Worm (Caenorhabditis elegans) whole organism, L2 larva: ENCODE measurements around the gene K08B12.1.

Experiments used
- C34F6.9 ChIP-seq: fragments of 150-350 bp; optimal IDR thresholded peaks from 2 replicates; lab custom pipeline; 2014; ENCODE audit warnings: missing biosample characterization, missing genetic modification characterization
- F13H6.1 ChIP-seq: sonication (generic microtip); optimal IDR thresholded peaks from 2 replicates; lab custom pipeline; 2016; ENCODE audit warnings: missing genetic modification characterization, missing compliant biosample characterization
- R02D3.7 ChIP-seq: fragments of 150-350 bp; optimal IDR thresholded peaks from 2 replicates; lab custom pipeline; 2014; ENCODE audit warnings: missing biosample characterization, missing genetic modification characterization
- Y55F3AM.14 ChIP-seq: fragments of 200-800 bp; sonication (Bioruptor generic); optimal IDR thresholded peaks from 2 replicates; lab custom pipeline; 2018; ENCODE audit warnings: mild to moderate bottlenecking, missing genetic modification characterization, missing compliant biosample characterization
- ZK546.5 ChIP-seq: sonication (generic microtip); optimal IDR thresholded peaks from 2 replicates; lab custom pipeline; 2017; ENCODE audit warnings: missing biosample characterization, missing genetic modification characterization
- alr-1 ChIP-seq: fragments of 150-350 bp; optimal IDR thresholded peaks from 2 replicates; lab custom pipeline; 2014; ENCODE audit warnings: missing biosample characterization, missing genetic modification characterization
- aly-2 ChIP-seq: fragments of 150-350 bp; optimal IDR thresholded peaks from 2 replicates; lab custom pipeline; 2014; ENCODE audit warnings: missing biosample characterization, missing genetic modification characterization
- ama-1 ChIP-seq: fragments of 150-350 bp; optimal IDR thresholded peaks from 2 replicates; lab custom pipeline; 2018; ENCODE audit warnings: inconsistent platforms
- blmp-1 ChIP-seq: sonication (generic microtip); optimal IDR thresholded peaks from 2 replicates; lab custom pipeline; 2017; ENCODE audit warnings: missing genetic modification characterization, mild to moderate bottlenecking, missing compliant biosample characterization, antibody characterized with exemption, moderate library complexity; ENCODE audit not compliant: insufficient read depth
- ceh-16 ChIP-seq: fragments of 150-350 bp; optimal IDR thresholded peaks from 2 replicates; lab custom pipeline; 2014; ENCODE audit warnings: missing biosample characterization, missing genetic modification characterization
- ceh-82 ChIP-seq: fragments of 150-350 bp; optimal IDR thresholded peaks from 2 replicates; lab custom pipeline; 2014; ENCODE audit warnings: missing biosample characterization, missing genetic modification characterization
- crh-2 ChIP-seq: sonication (generic microtip); optimal IDR thresholded peaks from 2 replicates; lab custom pipeline; 2017; ENCODE audit warnings: missing biosample characterization, missing genetic modification characterization
- dmd-4 ChIP-seq: sonication (generic microtip); optimal IDR thresholded peaks from 2 replicates; lab custom pipeline; 2017; ENCODE audit warnings: missing biosample characterization, missing genetic modification characterization
- egl-27 ChIP-seq: sonication (generic microtip); optimal IDR thresholded peaks from 3 replicates; lab custom pipeline; 2017; ENCODE audit warnings: missing biosample characterization, missing genetic modification reagents, missing genetic modification characterization
- elt-1 ChIP-seq: fragments of 150-350 bp; optimal IDR thresholded peaks from 2 replicates; lab custom pipeline; 2014; ENCODE audit warnings: missing biosample characterization, missing genetic modification characterization
- elt-3 ChIP-seq: sonication (generic microtip); optimal IDR thresholded peaks from 2 replicates; lab custom pipeline; 2017; ENCODE audit warnings: missing biosample characterization, missing genetic modification characterization
- fos-1 ChIP-seq: fragments of 150-350 bp; optimal IDR thresholded peaks from 2 replicates; lab custom pipeline; 2014; ENCODE audit warnings: missing biosample characterization, missing genetic modification characterization
- gmeb-1 ChIP-seq: fragments of 150-350 bp; optimal IDR thresholded peaks from 2 replicates; lab custom pipeline; 2014; ENCODE audit warnings: missing biosample characterization, missing genetic modification characterization
- lin-11 ChIP-seq: fragments of 150-350 bp; sonication (generic microtip); optimal IDR thresholded peaks from 2 replicates; lab custom pipeline; 2014; ENCODE audit warnings: missing biosample characterization, missing genetic modification characterization, inconsistent platforms, mixed read lengths
- lin-13 ChIP-seq: fragments of 150-350 bp; optimal IDR thresholded peaks from 2 replicates; lab custom pipeline; 2014; ENCODE audit warnings: missing biosample characterization, missing genetic modification reagents, missing genetic modification characterization
- lin-39 ChIP-seq: fragments of 150-350 bp; optimal IDR thresholded peaks from 2 replicates; lab custom pipeline; 2014; ENCODE audit warnings: missing biosample characterization, missing genetic modification reagents, missing genetic modification characterization
- lsy-2 ChIP-seq, 2 experiments: fragments of 150-350 bp in 1 of 2; sonication (generic microtip) in 1 of 2; optimal IDR thresholded peaks; 2 replicates each; lab custom pipeline; 2014 to 2017; ENCODE audit warnings: missing biosample characterization in 2 of 2, missing genetic modification characterization in 2 of 2
- mab-5 ChIP-seq: fragments of 150-350 bp; optimal IDR thresholded peaks from 2 replicates; lab custom pipeline; 2014; ENCODE audit warnings: missing biosample characterization, missing genetic modification characterization
- mbf-1 ChIP-seq: sonication (generic microtip); optimal IDR thresholded peaks from 2 replicates; lab custom pipeline; 2017; ENCODE audit warnings: missing biosample characterization, missing genetic modification characterization
- mdl-1 ChIP-seq, 2 experiments: fragments of 150-350 bp in 1 of 2; sonication (generic microtip) in 1 of 2; optimal IDR thresholded peaks; 2 replicates each; lab custom pipeline; 2017; ENCODE audit warnings: missing biosample characterization in 2 of 2, missing genetic modification characterization in 2 of 2
- nhr-10 ChIP-seq: sonication (generic microtip); optimal IDR thresholded peaks from 2 replicates; lab custom pipeline; 2017; ENCODE audit warnings: missing biosample characterization, missing genetic modification characterization
- nhr-11 ChIP-seq: fragments of 150-350 bp; optimal IDR thresholded peaks from 2 replicates; lab custom pipeline; 2014; ENCODE audit warnings: missing biosample characterization, missing genetic modification characterization
- nhr-12 ChIP-seq: fragments of 150-350 bp; optimal IDR thresholded peaks from 2 replicates; lab custom pipeline; 2014; ENCODE audit warnings: missing biosample characterization, missing genetic modification characterization
- nhr-129 ChIP-seq: fragments of 150-350 bp; optimal IDR thresholded peaks from 2 replicates; lab custom pipeline; 2014; ENCODE audit warnings: missing biosample characterization, missing genetic modification characterization
- nhr-21 ChIP-seq: fragments of 150-350 bp; optimal IDR thresholded peaks from 2 replicates; lab custom pipeline; 2014; ENCODE audit warnings: missing biosample characterization, missing genetic modification characterization
- nhr-23 ChIP-seq: fragments of 150-350 bp; optimal IDR thresholded peaks from 2 replicates; lab custom pipeline; 2014; ENCODE audit warnings: missing biosample characterization, missing genetic modification reagents, missing genetic modification characterization
- nhr-237 ChIP-seq: fragments of 150-350 bp; optimal IDR thresholded peaks from 2 replicates; lab custom pipeline; 2014; ENCODE audit warnings: missing biosample characterization, missing genetic modification characterization
- nhr-25 ChIP-seq: fragments of 150-350 bp; sonication (generic microtip); optimal IDR thresholded peaks from 3 replicates; lab custom pipeline; 2014; ENCODE audit warnings: missing biosample characterization, missing genetic modification characterization
- nhr-6 ChIP-seq: fragments of 150-350 bp; optimal IDR thresholded peaks from 2 replicates; lab custom pipeline; 2014; ENCODE audit warnings: missing biosample characterization, missing genetic modification characterization
- nhr-77 ChIP-seq: fragments of 150-350 bp; optimal IDR thresholded peaks from 2 replicates; lab custom pipeline; 2014; ENCODE audit warnings: missing biosample characterization, missing genetic modification characterization
- peb-1 ChIP-seq: fragments of 150-350 bp; optimal IDR thresholded peaks from 2 replicates; lab custom pipeline; 2014; ENCODE audit warnings: missing biosample characterization, missing genetic modification characterization
- sem-4 ChIP-seq: fragments of 150-350 bp; optimal IDR thresholded peaks from 2 replicates; lab custom pipeline; 2014; ENCODE audit warnings: missing biosample characterization, missing genetic modification reagents, missing genetic modification characterization
- skn-1 ChIP-seq: sonication (generic microtip); optimal IDR thresholded peaks from 2 replicates; lab custom pipeline; 2017; ENCODE audit warnings: missing biosample characterization, missing genetic modification characterization
- sma-3 ChIP-seq: sonication (generic microtip); optimal IDR thresholded peaks from 2 replicates; lab custom pipeline; 2016; ENCODE audit warnings: missing genetic modification reagents, missing genetic modification characterization, missing compliant biosample characterization
- sma-9 ChIP-seq, 2 experiments: fragments of 150-350 bp in 1 of 2; sonication (generic microtip) in 1 of 2; optimal IDR thresholded peaks; 2 replicates each; lab custom pipeline; 2014 to 2016; ENCODE audit warnings: missing genetic modification characterization in 2 of 2, mild to moderate bottlenecking in 1 of 2, missing biosample characterization in 1 of 2, missing compliant biosample characterization in 1 of 2, missing genetic modification reagents in 1 of 2, moderate library complexity in 1 of 2
- snpc-4 ChIP-seq: fragments of 150-350 bp; optimal IDR thresholded peaks from 2 replicates; lab custom pipeline; 2014; ENCODE audit warnings: missing biosample characterization, missing genetic modification characterization
- unc-39 ChIP-seq: fragments of 150-350 bp; optimal IDR thresholded peaks from 2 replicates; lab custom pipeline; 2014; ENCODE audit warnings: missing biosample characterization, missing genetic modification characterization
- unc-55 ChIP-seq: fragments of 150-350 bp; sonication (generic microtip); optimal IDR thresholded peaks from 3 replicates; lab custom pipeline; 2014; ENCODE audit warnings: missing biosample characterization, missing genetic modification reagents, missing genetic modification characterization
- unc-62 ChIP-seq: fragments of 150-350 bp; optimal IDR thresholded peaks from 2 replicates; lab custom pipeline; 2014; ENCODE audit warnings: missing biosample characterization, missing genetic modification reagents, missing genetic modification characterization
- zag-1 ChIP-seq: fragments of 150-350 bp; optimal IDR thresholded peaks from 2 replicates; lab custom pipeline; 2014; ENCODE audit warnings: missing biosample characterization, missing genetic modification characterization
- ztf-1 ChIP-seq: fragments of 200-800 bp; sonication (Bioruptor generic); conservative IDR thresholded peaks from 2 replicates; pipeline ENCODE4 v1.3.6; 2022; ENCODE audit warnings: missing genetic modification characterization, missing compliant biosample characterization
- ztf-11 ChIP-seq: sonication (generic microtip); optimal IDR thresholded peaks from 2 replicates; lab custom pipeline; 2017; ENCODE audit warnings: missing biosample characterization, missing genetic modification characterization
- ztf-4 ChIP-seq: fragments of 150-350 bp; optimal IDR thresholded peaks from 2 replicates; lab custom pipeline; 2014; ENCODE audit warnings: missing biosample characterization, missing genetic modification characterization

Gene K08B12.1

ce11 chrV:6224984-6225617 is 34.1 kb upstream of the K08B12.1 start:
- peak; percentile 28 to 30 for TF ChIP-seq lsy-2 (tag; optimal IDR thresholded peaks at IDR 0.05; lab: Kevin White, UChicago)
- peak; percentile 59 for TF ChIP-seq nhr-6 (tag; lab: Kevin White, UChicago)
- no peak for TF ChIP-seq mbf-1
- TF ChIP-seq aly-2 (tag; lab: Kevin White, UChicago), result peak; percentile 21
- peak; percentile 62 for TF ChIP-seq nhr-25

ce11 chrV:6225745-6226528 is 33.2 kb upstream of the K08B12.1 start:
- TF ChIP-seq nhr-10 (tag; lab: Kevin White, UChicago) (no peak), skn-1 (tag; lab: Kevin White, UChicago) (no peak), snpc-4 (tag; lab: Kevin White, UChicago) (no peak), ztf-4 (peak; percentile 70), sma-9 (GFP tag; optimal IDR thresholded peaks at IDR 0.05; lab: Kevin White, UChicago) (peak; percentile 15), sma-9 (tag; optimal IDR thresholded peaks at IDR 0.05; lab: Kevin White, UChicago) (no peak), Y55F3AM.14 (GFP tag; lab: Kevin White, UChicago) (no peak), unc-55 (no peak), lin-13 (GFP tag; lab: Kevin White, UChicago) (peak; percentile 74), mdl-1 (tag; optimal IDR thresholded peaks at IDR 0.05; lab: Kevin White, UChicago) (no peak), ceh-16 (peak; percentile 37), egl-27 (tag; lab: Kevin White, UChicago) (no peak), C34F6.9 (tag; lab: Kevin White, UChicago) (peak; percentile 3), ZK546.5 (no peak), nhr-21 (peak; percentile 45), sma-3 (GFP tag; lab: Kevin White, UChicago) (no peak), nhr-25 (peak; percentile 7), mbf-1 (no peak), nhr-77 (tag; lab: Kevin White, UChicago) (no peak), unc-62 (no peak), ztf-1 (no peak), mab-5 (tag; lab: Kevin White, UChicago) (peak; percentile 34), nhr-11 (no peak), nhr-6 (tag; lab: Kevin White, UChicago) (peak; percentile 26), nhr-237 (tag; lab: Kevin White, UChicago) (no peak), elt-3 (tag; lab: Kevin White, UChicago) (no peak), aly-2 (tag; lab: Kevin White, UChicago) (no peak), nhr-129 (tag; lab: Kevin White, UChicago) (no peak), unc-39 (tag; lab: Kevin White, UChicago) (no peak), gmeb-1 (peak; percentile 13), ceh-82 (no peak), fos-1 (no peak), F13H6.1 (no peak), lsy-2 (tag; optimal IDR thresholded peaks at IDR 0.05; lab: Kevin White, UChicago) (peak in 1 of 2 experiments; percentile 57), nhr-23 (tag; lab: Kevin White, UChicago) (no peak), zag-1 (tag; lab: Kevin White, UChicago) (no peak), lin-39 (no peak), crh-2 (no peak), sem-4 (tag; lab: Kevin White, UChicago) (no peak), elt-1 (no peak), peb-1 (no peak), R02D3.7 (no peak), nhr-12 (tag; lab: Kevin White, UChicago) (no peak), ama-1 (lab: Kevin White, UChicago) (peak; percentile 7), blmp-1 (no peak), ztf-11 (no peak), dmd-4 (tag; lab: Kevin White, UChicago) (no peak), alr-1 (tag; lab: Kevin White, UChicago) (no peak), lin-11 (no peak)
